Worm (Caenorhabditis elegans): ENCODE results near the gene clec-184.

DNA sequence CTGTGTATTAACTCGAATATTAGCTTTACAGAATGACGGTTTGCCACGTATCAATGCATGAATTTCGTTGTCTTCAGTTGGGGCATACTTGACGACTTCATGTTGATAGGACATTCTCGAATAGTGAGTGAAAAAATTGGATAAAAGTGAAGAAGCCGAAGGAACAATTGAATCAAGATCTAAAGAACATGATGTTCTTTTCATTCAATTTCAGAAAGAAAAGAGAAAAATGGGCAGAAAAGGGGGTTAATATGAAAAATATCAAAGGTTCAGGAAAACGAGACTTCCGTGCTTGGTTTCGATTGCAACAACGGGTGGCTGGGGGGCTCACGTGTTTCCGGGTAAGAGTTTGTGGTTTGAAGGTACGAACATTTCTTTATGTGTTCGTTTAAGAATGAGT lies 17.8 kb upstream of the clec-184 start:
- TF ChIP-seq dve-1 (tag; optimal IDR thresholded peaks at IDR 0.05) (no peak), C38D4.7 (GFP tag; optimal IDR thresholded peaks at IDR 0.05) (no peak), C08G9.2 (tag; optimal IDR thresholded peaks at IDR 0.05) (no peak), ceh-48 (tag; optimal IDR thresholded peaks at IDR 0.05) (no peak), nhr-11 (tag; optimal IDR thresholded peaks at IDR 0.05) (no peak), syd-9 (tag; optimal IDR thresholded peaks at IDR 0.05) (no peak), unc-86 (tag; optimal IDR thresholded peaks at IDR 0.05) (no peak), pha-4 (tag; optimal IDR thresholded peaks at IDR 0.05) (no peak), pat-9 (tag; optimal IDR thresholded peaks at IDR 0.05) (no peak), elt-4 (tag; optimal IDR thresholded peaks at IDR 0.05) (no peak), sox-4 (tag; optimal IDR thresholded peaks at IDR 0.05) (no peak), nfya-1 (tag; optimal IDR thresholded peaks at IDR 0.05) (no peak), ama-1 (optimal IDR thresholded peaks at IDR 0.05) (no peak)
